Worm (Caenorhabditis elegans) whole organism, L4 larva: ENCODE measurements around the gene D1086.17.

Source experiments
- R02D3.7 ChIP-seq: fragments of 150-350 bp; sonication (generic microtip); optimal IDR thresholded peaks from 3 replicates; lab custom pipeline; 2014; ENCODE audit warnings: missing biosample characterization, missing genetic modification characterization
- aly-2 ChIP-seq: sonication (generic microtip); optimal IDR thresholded peaks from 2 replicates; lab custom pipeline; 2018; ENCODE audit warnings: missing biosample characterization, missing genetic modification characterization
- ama-1 ChIP-seq: fragments of 150-350 bp; optimal IDR thresholded peaks from 2 replicates; lab custom pipeline; 2014; ENCODE audit warnings: inconsistent platforms, mixed read lengths
- hlh-11 ChIP-seq: fragments of 200-800 bp; sonication (Bioruptor generic); optimal IDR thresholded peaks from 2 replicates; lab custom pipeline; 2018; ENCODE audit warnings: mild to moderate bottlenecking, missing genetic modification characterization, missing compliant biosample characterization
- pqm-1 ChIP-seq: sonication (generic microtip); optimal IDR thresholded peaks from 2 replicates; lab custom pipeline; 2017; ENCODE audit warnings: missing biosample characterization, missing genetic modification characterization
- set-16 ChIP-seq: fragments of 200-800 bp; sonication (Bioruptor generic); IDR thresholded peaks from 2 replicates; pipeline ENCODE4 v1.3.6; 2022; ENCODE audit warnings: missing genetic modification reagents, missing genetic modification characterization, missing compliant biosample characterization
- unc-130 ChIP-seq: sonication (generic microtip); optimal IDR thresholded peaks from 2 replicates; lab custom pipeline; 2016; ENCODE audit warnings: missing genetic modification reagents, missing genetic modification characterization, missing compliant biosample characterization
- zag-1 ChIP-seq: fragments of 150-350 bp; optimal IDR thresholded peaks from 2 replicates; lab custom pipeline; 2014; ENCODE audit warnings: missing biosample characterization, missing genetic modification characterization
- zip-2 ChIP-seq: fragments of 150-350 bp; optimal IDR thresholded peaks from 2 replicates; lab custom pipeline; 2014; ENCODE audit warnings: missing biosample characterization, missing genetic modification characterization

DNA sequence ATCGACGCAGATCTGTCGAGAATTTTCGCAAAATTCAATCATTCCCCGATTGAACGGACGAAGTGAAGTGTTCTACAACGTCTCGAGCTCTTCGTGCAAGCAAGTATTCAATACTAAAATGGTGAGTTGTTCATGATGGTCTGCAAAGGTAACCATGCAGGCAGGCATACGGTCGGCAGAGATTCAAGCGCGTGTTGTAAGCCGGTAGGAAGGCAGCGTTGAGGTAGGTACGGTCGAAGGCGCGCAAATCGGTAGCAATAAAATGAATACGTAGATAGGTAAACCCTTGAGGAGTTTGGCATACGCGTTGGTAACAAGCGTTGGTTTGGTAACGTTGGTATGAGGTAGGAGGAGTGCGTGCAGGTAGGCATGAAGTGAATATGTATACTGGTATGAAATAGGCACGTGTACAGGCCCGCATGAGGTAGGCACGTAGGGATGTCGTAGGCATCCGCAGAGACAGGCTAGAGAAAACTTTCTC, at the start of gene D1086.17:
- TF ChIP-seq R02D3.7 (no peak), aly-2 (no peak), ama-1 (lab: Kevin White, UChicago) (no peak), set-16 (GFP tag; lab: Robert Waterston, UW) (no peak), zag-1 (tag; lab: Kevin White, UChicago) (no peak), hlh-11 (tag; lab: Kevin White, UChicago) (no peak), unc-130 (no peak), pqm-1 (tag; lab: Kevin White, UChicago) (no peak), zip-2 (no peak)
